Fruit fly (Drosophila melanogaster): ENCODE measurements around the gene Tsp5D.
A peak's percentile ranks its signal among the peaks of the same experiment; 100 is the strongest.

Gene Tsp5D

DNA sequence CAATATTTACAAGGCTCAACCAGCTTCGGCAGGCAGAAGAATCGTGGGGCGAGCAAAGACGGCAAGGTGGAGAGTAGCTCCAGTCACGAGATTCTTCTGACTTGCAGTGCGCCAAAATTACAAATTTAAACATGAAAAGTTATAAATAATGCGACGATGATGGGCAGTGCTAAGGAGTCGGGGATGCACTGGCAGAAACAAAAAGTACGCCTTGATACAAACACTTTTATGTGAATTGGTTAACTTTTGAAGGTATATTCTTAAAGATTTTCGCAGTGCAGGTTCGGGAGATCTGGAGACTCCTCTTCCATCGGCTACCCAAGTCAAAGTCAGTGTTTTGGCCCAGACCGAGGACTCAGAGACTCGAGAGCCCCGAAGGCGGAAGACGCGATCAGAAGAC is 53.2 kb downstream of the Tsp5D start:
- TF ChIP-seq fru (GFP tag; optimal IDR thresholded peaks at IDR 0.05) (peak; percentile 71), Rel (GFP tag; optimal IDR thresholded peaks at IDR 0.05) (no peak), Rel (tag; optimal IDR thresholded peaks at IDR 0.05) (no peak), rgr (GFP tag; optimal IDR thresholded peaks at IDR 0.05) (peak; percentile 41), ey (GFP tag; optimal IDR thresholded peaks at IDR 0.05) (peak; percentile 60), br (GFP tag; optimal IDR thresholded peaks at IDR 0.05) (peak; percentile 64), psq (GFP tag; optimal IDR thresholded peaks at IDR 0.05) (peak; percentile 2), HLH106 (tag; optimal IDR thresholded peaks at IDR 0.05) (peak; percentile 61), tai (GFP tag; optimal IDR thresholded peaks at IDR 0.05) (peak; percentile 56), h (GFP tag; optimal IDR thresholded peaks at IDR 0.05) (peak; percentile 53), Jra (GFP tag; optimal IDR thresholded peaks at IDR 0.05) (peak; percentile 31), CG9705 (GFP tag; optimal IDR thresholded peaks at IDR 0.05) (no peak), Sp1 (GFP tag; optimal IDR thresholded peaks at IDR 0.05) (peak; percentile 43), CrebA (GFP tag; optimal IDR thresholded peaks at IDR 0.05; ENCODE audit: borderline replicate concordance) (no peak), Hnf4 (GFP tag; optimal IDR thresholded peaks at IDR 0.05) (peak; percentile 58), woc (GFP tag; optimal IDR thresholded peaks at IDR 0.05) (peak; percentile 59), pan (optimal IDR thresholded peaks at IDR 0.05) (no peak), foxo (GFP tag; optimal IDR thresholded peaks at IDR 0.05) (peak in 1 of 2 experiments; percentile 58), OdsH (GFP tag; optimal IDR thresholded peaks at IDR 0.05) (peak; percentile 6), sage (GFP tag; optimal IDR thresholded peaks at IDR 0.05) (peak; percentile 25)

DNA sequence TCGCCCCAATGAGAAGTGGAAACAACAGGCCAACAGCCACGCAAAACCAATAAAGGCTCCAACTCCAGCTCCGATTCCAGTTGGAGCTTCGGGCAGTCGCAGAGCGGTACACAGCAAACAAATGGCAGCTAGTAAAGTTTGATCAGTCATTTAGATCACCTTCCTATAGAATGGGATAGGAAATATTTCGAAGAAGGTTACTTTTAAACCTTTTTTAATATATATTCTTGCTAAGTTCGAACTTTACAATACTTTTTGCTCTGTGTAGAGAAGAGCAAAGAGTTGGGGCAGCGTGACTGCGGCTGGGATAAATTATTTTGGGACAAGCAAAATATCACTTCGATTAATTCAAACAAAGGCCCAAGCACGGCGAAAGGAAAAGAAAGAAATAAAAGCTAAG is 54.4 kb downstream of the Tsp5D start:
- TF ChIP-seq sv (GFP tag; optimal IDR thresholded peaks at IDR 0.05) (no peak), CG9705 (GFP tag; optimal IDR thresholded peaks at IDR 0.05) (peak; percentile 34), psq (GFP tag; optimal IDR thresholded peaks at IDR 0.05) (peak; percentile 66), Rel (GFP tag; optimal IDR thresholded peaks at IDR 0.05) (peak; percentile 5), Rel (tag; optimal IDR thresholded peaks at IDR 0.05) (peak; percentile 37), HLH106 (tag; optimal IDR thresholded peaks at IDR 0.05) (peak; percentile 85), CG32264 (GFP tag; optimal IDR thresholded peaks at IDR 0.05) (peak; percentile 62), h (GFP tag; optimal IDR thresholded peaks at IDR 0.05) (peak; percentile 86), Abd-B (GFP tag; optimal IDR thresholded peaks at IDR 0.05) (no peak), lola (GFP tag; optimal IDR thresholded peaks at IDR 0.05) (no peak), dsf (GFP tag; optimal IDR thresholded peaks at IDR 0.05; ENCODE audit: borderline replicate concordance) (no peak), Hr78 (GFP tag; optimal IDR thresholded peaks at IDR 0.05) (no peak), jim (GFP tag; optimal IDR thresholded peaks at IDR 0.05) (no peak), CrebA (GFP tag; optimal IDR thresholded peaks at IDR 0.05; ENCODE audit: borderline replicate concordance) (peak; percentile 64), GATAd (GFP tag; optimal IDR thresholded peaks at IDR 0.05) (peak; percentile 9), Hnf4 (GFP tag; optimal IDR thresholded peaks at IDR 0.05) (peak; percentile 80), woc (GFP tag; optimal IDR thresholded peaks at IDR 0.05) (peak; percentile 68), dmrt93B (GFP tag; optimal IDR thresholded peaks at IDR 0.05) (peak; percentile 57), Jra (GFP tag; optimal IDR thresholded peaks at IDR 0.05) (peak; percentile 29), N (GFP tag; optimal IDR thresholded peaks at IDR 0.05) (no peak), OdsH (GFP tag; optimal IDR thresholded peaks at IDR 0.05) (peak; percentile 78), fru (GFP tag; optimal IDR thresholded peaks at IDR 0.05) (peak; percentile 89), dl (GFP tag; optimal IDR thresholded peaks at IDR 0.05; ENCODE audit: insufficient read depth in 1 of 2, partially characterized antibody in 2 of 2) (no peak), Dif (GFP tag; optimal IDR thresholded peaks at IDR 0.05; ENCODE audit: partially characterized antibody) (no peak), Dfd (GFP tag; optimal IDR thresholded peaks at IDR 0.05) (no peak), ey (GFP tag; optimal IDR thresholded peaks at IDR 0.05) (peak; percentile 86), br (GFP tag; optimal IDR thresholded peaks at IDR 0.05) (peak; percentile 86), brk (GFP tag; optimal IDR thresholded peaks at IDR 0.05) (peak; percentile 74), pan (optimal IDR thresholded peaks at IDR 0.05) (no peak), usp (GFP tag; optimal IDR thresholded peaks at IDR 0.05) (no peak), Sp1 (GFP tag; optimal IDR thresholded peaks at IDR 0.05) (peak; percentile 82), sage (GFP tag; optimal IDR thresholded peaks at IDR 0.05) (peak; percentile 44), Hr83 (GFP tag; optimal IDR thresholded peaks at IDR 0.05; ENCODE audit: poor library complexity, severe bottlenecking) (no peak), Mio (GFP tag; optimal IDR thresholded peaks at IDR 0.05) (no peak), Vsx2 (GFP tag; optimal IDR thresholded peaks at IDR 0.05; ENCODE audit: partially characterized antibody) (no peak), foxo (GFP tag; optimal IDR thresholded peaks at IDR 0.05) (peak in 1 of 2 experiments; percentile 89), tai (GFP tag; optimal IDR thresholded peaks at IDR 0.05) (peak; percentile 40), rgr (GFP tag; optimal IDR thresholded peaks at IDR 0.05) (peak; percentile 81), Myc (optimal IDR thresholded peaks at IDR 0.05) (no peak)

Measured in whole organism, wandering third instar larva.